Fruit fly (Drosophila melanogaster): ENCODE results near the gene nis.

The nis gene

DNA sequence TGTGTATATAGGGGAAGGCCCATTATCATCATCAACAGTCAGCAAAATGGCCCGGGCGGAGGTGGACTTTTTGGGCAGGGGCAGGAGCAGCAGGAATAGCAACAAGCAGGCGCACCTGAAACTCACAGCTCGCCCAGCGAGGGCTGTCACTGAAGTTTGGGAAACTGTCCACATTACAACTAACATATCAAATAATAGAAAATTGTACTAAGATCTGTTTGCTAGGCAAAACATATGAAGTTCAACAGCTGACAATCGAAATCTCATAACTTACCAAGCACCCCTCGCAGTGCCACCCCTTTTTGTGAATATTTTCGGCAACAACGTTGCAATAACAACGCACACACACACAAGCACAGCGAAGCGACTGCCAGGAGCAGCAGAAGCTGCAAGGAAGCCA lies 37.8 kb upstream of the nis start:
- TF ChIP-seq CG11085 (GFP tag; IDR thresholded peaks at IDR 0.05) (peak; percentile 86), Optix (GFP tag; IDR thresholded peaks at IDR 0.05) (peak; percentile 86), CG8388 (GFP tag; optimal IDR thresholded peaks at IDR 0.05) (peak; percentile 17), Usf (GFP tag; optimal IDR thresholded peaks at IDR 0.05) (no peak), CHES-1-like (GFP tag; optimal IDR thresholded peaks at IDR 0.05) (peak; percentile 66), Ets97D (GFP tag; optimal IDR thresholded peaks at IDR 0.05) (no peak), CG4282 (GFP tag; optimal IDR thresholded peaks at IDR 0.05) (peak; percentile 47), ato (GFP tag; IDR thresholded peaks at IDR 0.05; ENCODE audit: partially characterized antibody) (no peak), phol (tag; optimal IDR thresholded peaks at IDR 0.05) (peak; percentile 60), Awh (GFP tag; IDR thresholded peaks at IDR 0.05) (peak; percentile 73; the same call in 1 of the 2 replicates), Mrtf (GFP tag; IDR thresholded peaks at IDR 0.05) (peak; percentile 88), ro (GFP tag; IDR thresholded peaks at IDR 0.05) (peak; percentile 55; the same call in 1 of the 2 replicates), seq (GFP tag; IDR thresholded peaks at IDR 0.05) (peak; percentile 90), crol (GFP tag; IDR thresholded peaks at IDR 0.05) (no peak), kay (GFP tag; optimal IDR thresholded peaks at IDR 0.05) (peak; percentile 6), CG2889 (GFP tag; IDR thresholded peaks at IDR 0.05) (peak; percentile 81), Hr3 (GFP tag; optimal IDR thresholded peaks at IDR 0.05) (peak; percentile 65), Stat92E (GFP tag; optimal IDR thresholded peaks at IDR 0.05) (no peak), otp (GFP tag; IDR thresholded peaks at IDR 0.05) (peak; percentile 72), CG6854 (GFP tag; optimal IDR thresholded peaks at IDR 0.05) (peak; percentile 61), zen2 (GFP tag; IDR thresholded peaks at IDR 0.05; ENCODE audit: partially characterized antibody) (no peak), so (GFP tag; IDR thresholded peaks at IDR 0.05) (peak; percentile 85), sc (optimal IDR thresholded peaks at IDR 0.05) (no peak), sc (GFP tag; optimal IDR thresholded peaks at IDR 0.05) (peak; percentile 41), CG15269 (tag; optimal IDR thresholded peaks at IDR 0.05) (peak; percentile 78), ara (GFP tag; IDR thresholded peaks at IDR 0.05) (peak; percentile 70; the same call in 1 of the 2 replicates), CG12155 (GFP tag; optimal IDR thresholded peaks at IDR 0.05) (peak; percentile 45), Ada2b (GFP tag; IDR thresholded peaks at IDR 0.05) (peak; percentile 88), hbn (GFP tag; IDR thresholded peaks at IDR 0.05; ENCODE audit: partially characterized antibody) (no peak), Dfd (GFP tag; optimal IDR thresholded peaks at IDR 0.05) (no peak), CG9727 (GFP tag; optimal IDR thresholded peaks at IDR 0.05) (peak; percentile 50), Asciz (GFP tag; optimal IDR thresholded peaks at IDR 0.05) (peak; percentile 49), CG10543 (GFP tag; optimal IDR thresholded peaks at IDR 0.05) (peak; percentile 57), Hand (GFP tag; optimal IDR thresholded peaks at IDR 0.05) (peak; percentile 73), ham (GFP tag; IDR thresholded peaks at IDR 0.05) (peak; percentile 73; the same call in 1 of the 2 replicates), B-H2 (GFP tag; optimal IDR thresholded peaks at IDR 0.05) (peak; percentile 66), vfl (GFP tag; optimal IDR thresholded peaks at IDR 0.05) (peak; percentile 61), chn (GFP tag; optimal IDR thresholded peaks at IDR 0.05) (peak; percentile 55), jumu (GFP tag; optimal IDR thresholded peaks at IDR 0.05) (peak; percentile 59), fd64A (GFP tag; optimal IDR thresholded peaks at IDR 0.05) (no peak), CG8944 (GFP tag; optimal IDR thresholded peaks at IDR 0.05) (peak; percentile 75), tx (GFP tag; optimal IDR thresholded peaks at IDR 0.05) (peak; percentile 57), CG10274 (GFP tag; optimal IDR thresholded peaks at IDR 0.05) (peak; percentile 53), CG9797 (GFP tag; optimal IDR thresholded peaks at IDR 0.05) (no peak), run (tag; optimal IDR thresholded peaks at IDR 0.05) (peak; percentile 28), Dbx (GFP tag; IDR thresholded peaks at IDR 0.05) (peak; percentile 90), CG16815 (GFP tag; optimal IDR thresholded peaks at IDR 0.05) (peak; percentile 40), kni (GFP tag; optimal IDR thresholded peaks at IDR 0.05) (no peak), Hsf (GFP tag; optimal IDR thresholded peaks at IDR 0.05) (peak; percentile 77), lab (GFP tag; optimal IDR thresholded peaks at IDR 0.05) (peak; percentile 91), CG1233 (GFP tag; optimal IDR thresholded peaks at IDR 0.05) (peak; percentile 54)
